Worm (Caenorhabditis elegans) whole organism, L1 larva: Measurements from ENCODE around the gene F22H10.2.

Experiments used
- Y116A8C.19 ChIP-seq: sonication (generic microtip); optimal IDR thresholded peaks from 2 replicates; lab custom pipeline; 2016; ENCODE audit warnings: missing compliant biosample characterization, missing genetic modification characterization, borderline replicate concordance
- aha-1 ChIP-seq: fragments of 150-350 bp; optimal IDR thresholded peaks from 2 replicates; lab custom pipeline; 2014; ENCODE audit warnings: missing biosample characterization, missing genetic modification characterization
- alr-1 ChIP-seq: fragments of 200-800 bp; sonication (Bioruptor generic); optimal IDR thresholded peaks from 2 replicates; lab custom pipeline; 2018; ENCODE audit warnings: borderline replicate concordance, mild to moderate bottlenecking, missing genetic modification characterization, missing compliant biosample characterization
- aly-2 ChIP-seq: fragments of 150-350 bp; optimal IDR thresholded peaks from 2 replicates; lab custom pipeline; 2014; ENCODE audit warnings: missing biosample characterization, missing genetic modification characterization
- blmp-1 ChIP-seq: fragments of 150-350 bp; optimal IDR thresholded peaks from 2 replicates; lab custom pipeline; 2014; ENCODE audit warnings: missing biosample characterization, missing genetic modification characterization
- ceh-8 ChIP-seq: fragments of 200-800 bp; sonication (Bioruptor generic); optimal IDR thresholded peaks from 2 replicates; lab custom pipeline; 2018; ENCODE audit warnings: mild to moderate bottlenecking, missing genetic modification characterization, moderate library complexity, missing compliant biosample characterization
- efl-1 ChIP-seq, 4 experiments: fragments of 150-350 bp; optimal IDR thresholded peaks in 3 of 4; peaks in 1 of 4; 1 replicate in 1 of 4; 2 replicates in 3 of 4; lab custom pipeline; 2014; ENCODE audit warnings: missing biosample characterization in 2 of 4, missing genetic modification characterization in 2 of 4, missing genetic modification reagents in 2 of 4
- efl-3 ChIP-seq: fragments of 200-800 bp; sonication (Bioruptor generic); optimal IDR thresholded peaks from 2 replicates; lab custom pipeline; 2018; ENCODE audit warnings: mild to moderate bottlenecking, missing genetic modification characterization, missing compliant biosample characterization
- elt-3 ChIP-seq, 6 experiments: fragments of 150-350 bp in 1 of 6; sonication (generic microtip); optimal IDR thresholded peaks; 2 replicates each; lab custom pipeline; 2017 to 2018; ENCODE audit warnings: missing biosample characterization in 6 of 6, missing genetic modification characterization in 6 of 6, inconsistent platforms in 1 of 6
- ets-5 ChIP-seq: fragments of 200-800 bp; sonication (Bioruptor generic); IDR thresholded peaks from 2 replicates; pipeline ENCODE4 v1.3.6; 2022; ENCODE audit warnings: missing genetic modification characterization, missing compliant biosample characterization
- grh-1 ChIP-seq: fragments of 200-800 bp; sonication (Bioruptor generic); IDR thresholded peaks from 2 replicates; pipeline ENCODE4 v1.3.6; 2022; ENCODE audit warnings: missing genetic modification reagents, missing genetic modification characterization, missing compliant biosample characterization
- hlh-17 ChIP-seq: fragments of 200-800 bp; sonication (Bioruptor generic); optimal IDR thresholded peaks from 2 replicates; lab custom pipeline; 2018; ENCODE audit warnings: missing genetic modification characterization, mild to moderate bottlenecking, missing compliant biosample characterization, moderate library complexity, borderline replicate concordance
- hlh-4 ChIP-seq: sonication (generic microtip); optimal IDR thresholded peaks from 2 replicates; lab custom pipeline; 2016; ENCODE audit warnings: mild to moderate bottlenecking, missing genetic modification characterization, missing compliant biosample characterization
- jun-1 ChIP-seq: fragments of 150-350 bp; optimal IDR thresholded peaks from 2 replicates; lab custom pipeline; 2014; ENCODE audit warnings: missing biosample characterization, missing genetic modification reagents, missing genetic modification characterization
- lin-14 ChIP-seq: fragments of 200-800 bp; sonication (Bioruptor generic); optimal IDR thresholded peaks from 2 replicates; lab custom pipeline; 2018; ENCODE audit warnings: mild to moderate bottlenecking, missing genetic modification characterization, moderate library complexity, missing compliant biosample characterization
- lin-35 ChIP-seq, 2 experiments: fragments of 150-350 bp; optimal IDR thresholded peaks; 2 replicates each; lab custom pipeline; 2014; ENCODE audit warnings: missing biosample characterization in 2 of 2, missing genetic modification characterization in 2 of 2, missing genetic modification reagents in 2 of 2
- lin-39 ChIP-seq: fragments of 150-350 bp; optimal IDR thresholded peaks from 2 replicates; lab custom pipeline; 2014; ENCODE audit warnings: missing biosample characterization, missing genetic modification reagents, missing genetic modification characterization
- lir-3 ChIP-seq: sonication (generic microtip); optimal IDR thresholded peaks from 2 replicates; lab custom pipeline; 2016; ENCODE audit warnings: mild to moderate bottlenecking, missing genetic modification characterization, moderate library complexity, missing compliant biosample characterization; ENCODE audit not compliant: poor library complexity
- lsy-2 ChIP-seq, 2 experiments: fragments of 150-350 bp; optimal IDR thresholded peaks; 2 replicates each; lab custom pipeline; 2014; ENCODE audit warnings: missing biosample characterization in 2 of 2, missing genetic modification characterization in 2 of 2
- mab-9 ChIP-seq: fragments of 200-800 bp; sonication (Bioruptor generic); IDR thresholded peaks from 2 replicates; pipeline ENCODE4 v1.3.6; 2022; ENCODE audit warnings: missing genetic modification reagents, missing genetic modification characterization, missing compliant biosample characterization
- mdl-1 ChIP-seq, 2 experiments: fragments of 150-350 bp; optimal IDR thresholded peaks; 2 replicates each; lab custom pipeline; 2014 to 2017; ENCODE audit warnings: missing biosample characterization in 2 of 2, missing genetic modification characterization in 2 of 2, inconsistent platforms in 1 of 2
- mef-2 ChIP-seq: fragments of 150-350 bp; optimal IDR thresholded peaks from 2 replicates; lab custom pipeline; 2014; ENCODE audit warnings: missing biosample characterization, missing genetic modification characterization
- mep-1 ChIP-seq: fragments of 150-350 bp; optimal IDR thresholded peaks from 2 replicates; lab custom pipeline; 2014; ENCODE audit warnings: missing biosample characterization, missing genetic modification characterization
- nhr-28 ChIP-seq: fragments of 150-350 bp; optimal IDR thresholded peaks from 2 replicates; lab custom pipeline; 2014; ENCODE audit warnings: missing biosample characterization, missing genetic modification characterization
- nhr-47 ChIP-seq: sonication (generic microtip); optimal IDR thresholded peaks from 2 replicates; lab custom pipeline; 2016; ENCODE audit warnings: mild to moderate bottlenecking, missing genetic modification characterization, moderate library complexity, missing compliant biosample characterization
- nhr-71 ChIP-seq: sonication (generic microtip); optimal IDR thresholded peaks from 2 replicates; lab custom pipeline; 2016; ENCODE audit warnings: mild to moderate bottlenecking, missing genetic modification characterization, moderate library complexity, missing compliant biosample characterization
- nhr-84 ChIP-seq: sonication (generic microtip); optimal IDR thresholded peaks from 2 replicates; lab custom pipeline; 2017; ENCODE audit warnings: missing biosample characterization, missing genetic modification characterization
- nhr-85 ChIP-seq: sonication (generic microtip); peaks from one replicate; lab custom pipeline; 2016; ENCODE audit warnings: missing genetic modification characterization, inconsistent platforms, missing compliant biosample characterization
- nhr-90 ChIP-seq: sonication (generic microtip); optimal IDR thresholded peaks from 2 replicates; lab custom pipeline; 2016; ENCODE audit warnings: mild to moderate bottlenecking, missing genetic modification characterization, missing compliant biosample characterization; ENCODE audit not compliant: poor library complexity
- pag-3 ChIP-seq: sonication (generic microtip); optimal IDR thresholded peaks from 2 replicates; lab custom pipeline; 2017; ENCODE audit warnings: missing genetic modification characterization, mild to moderate bottlenecking, missing compliant biosample characterization, antibody characterized with exemption, borderline replicate concordance; ENCODE audit not compliant: insufficient read depth
- pax-3 ChIP-seq: fragments of 200-800 bp; sonication (Bioruptor generic); optimal IDR thresholded peaks from 2 replicates; lab custom pipeline; 2018; ENCODE audit warnings: mild to moderate bottlenecking, missing genetic modification characterization, moderate library complexity, missing compliant biosample characterization
- rnt-1 ChIP-seq: sonication (generic microtip); optimal IDR thresholded peaks from 2 replicates; lab custom pipeline; 2016; ENCODE audit warnings: mild to moderate bottlenecking, missing genetic modification characterization, moderate library complexity, missing compliant biosample characterization
- skn-1 ChIP-seq: fragments of 150-350 bp; optimal IDR thresholded peaks from 2 replicates; lab custom pipeline; 2014; ENCODE audit warnings: missing biosample characterization, missing genetic modification characterization
- snpc-4 ChIP-seq: fragments of 150-350 bp; optimal IDR thresholded peaks from 2 replicates; lab custom pipeline; 2014; ENCODE audit warnings: missing biosample characterization, missing genetic modification characterization
- snu-23 ChIP-seq: sonication (generic microtip); optimal IDR thresholded peaks from 2 replicates; lab custom pipeline; 2016; ENCODE audit warnings: missing genetic modification characterization, missing compliant biosample characterization
- swsn-7 ChIP-seq: sonication (generic microtip); optimal IDR thresholded peaks from 2 replicates; lab custom pipeline; 2016; ENCODE audit warnings: missing genetic modification characterization, missing compliant biosample characterization
- tbx-2 ChIP-seq: sonication (generic microtip); optimal IDR thresholded peaks from 2 replicates; lab custom pipeline; 2016; ENCODE audit warnings: missing genetic modification characterization, missing compliant biosample characterization
- tlp-1 ChIP-seq: fragments of 150-350 bp; optimal IDR thresholded peaks from 2 replicates; lab custom pipeline; 2014; ENCODE audit warnings: missing biosample characterization, missing genetic modification characterization
- unc-130 ChIP-seq: fragments of 150-350 bp; optimal IDR thresholded peaks from 2 replicates; lab custom pipeline; 2017; ENCODE audit warnings: missing biosample characterization, missing genetic modification characterization, inconsistent platforms
- unc-86 ChIP-seq: sonication (generic microtip); optimal IDR thresholded peaks from 2 replicates; lab custom pipeline; 2016; ENCODE audit warnings: missing genetic modification characterization, missing compliant biosample characterization
- xbp-1 ChIP-seq: sonication (generic microtip); optimal IDR thresholded peaks from 2 replicates; lab custom pipeline; 2016; ENCODE audit warnings: missing genetic modification characterization, missing compliant biosample characterization
- ztf-4 ChIP-seq: fragments of 150-350 bp; optimal IDR thresholded peaks from 2 replicates; lab custom pipeline; 2014; ENCODE audit warnings: missing biosample characterization, missing genetic modification characterization

The F22H10.2 gene

ce11 chrX:16695184-16695583 lies 15.8 kb downstream of the F22H10.2 start:
- TF ChIP-seq jun-1 (tag; lab: Kevin White, UChicago) (no peak), nhr-90 (tag; lab: Kevin White, UChicago) (peak; percentile 18), aly-2 (no peak), skn-1 (tag; lab: Kevin White, UChicago) (no peak), ets-5 (GFP tag; lab: Robert Waterston, UW) (no peak), pax-3 (no peak), blmp-1 (tag; lab: Kevin White, UChicago) (no peak), lin-35 (GFP tag; optimal IDR thresholded peaks at IDR 0.05; lab: Kevin White, UChicago) (peak in 1 of 2 experiments; percentile 47), tbx-2 (tag; lab: Kevin White, UChicago) (no peak), lir-3 (tag; lab: Kevin White, UChicago) (no peak), grh-1 (no peak), hlh-17 (GFP tag; lab: Kevin White, UChicago) (no peak), elt-3 (tag; optimal IDR thresholded peaks at IDR 0.05; lab: Kevin White, UChicago) (peak in 1 of 6 experiments; percentile 6), mep-1 (tag; lab: Kevin White, UChicago) (peak; percentile 7), efl-1 (optimal IDR thresholded peaks at IDR 0.05; lab: Kevin White, UChicago) (no peak), efl-1 (GFP tag; optimal IDR thresholded peaks at IDR 0.05 in 1 of 2; lab: Kevin White, UChicago) (peak in 1 of 2 experiments; percentile 72), mef-2 (tag; lab: Kevin White, UChicago) (no peak), aha-1 (tag; lab: Kevin White, UChicago) (no peak), unc-86 (no peak), nhr-28 (tag; lab: Kevin White, UChicago) (no peak), swsn-7 (no peak)

- peak; percentile 7 for TF ChIP-seq snpc-4 (tag; lab: Kevin White, UChicago)
- TF ChIP-seq mep-1 (tag; lab: Kevin White, UChicago), result no peak
- TF ChIP-seq blmp-1 (tag; lab: Kevin White, UChicago), result no peak
- TF ChIP-seq, all 84 proteins: peak for 1
Observed at ce11 chrX:16696822-16697221, 17.5 kb downstream of the F22H10.2 start.

- TF ChIP-seq snpc-4 (tag; lab: Kevin White, UChicago) (no peak), lir-3 (tag; lab: Kevin White, UChicago) (no peak), grh-1 (no peak), efl-3 (GFP tag; lab: Kevin White, UChicago) (no peak), tbx-2 (tag; lab: Kevin White, UChicago) (no peak), ceh-8 (no peak), hlh-4 (tag; lab: Kevin White, UChicago) (no peak), nhr-84 (tag; lab: Kevin White, UChicago) (no peak), nhr-90 (tag; lab: Kevin White, UChicago) (no peak), rnt-1 (no peak), tlp-1 (no peak), lin-39 (tag; lab: Kevin White, UChicago) (no peak), unc-130 (tag; lab: Kevin White, UChicago) (no peak)
Observed at ce11 chrX:16698074-16698473, 18.7 kb downstream of the F22H10.2 start.

ce11 chrX:16702232-16702631 lies 22.9 kb downstream of the F22H10.2 start, which contains the start of gene F22H10.1:
F22H10.1 (plus strand) TSS chrX:16702442.
- TF ChIP-seq mep-1 (tag; lab: Kevin White, UChicago) (no peak), alr-1 (tag; lab: Kevin White, UChicago) (no peak), mab-9 (GFP tag; lab: Robert Waterston, UW) (no peak), pax-3 (no peak), aha-1 (tag; lab: Kevin White, UChicago) (no peak)

- TF ChIP-seq swsn-7 (peak; percentile 73), lir-3 (tag; lab: Kevin White, UChicago) (no peak), nhr-47 (peak; percentile 56), snu-23 (peak; percentile 67), lin-14 (GFP tag; lab: Kevin White, UChicago) (peak; percentile 80), nhr-85 (peak; percentile 32), pag-3 (tag; lab: Kevin White, UChicago) (no peak), skn-1 (tag; lab: Kevin White, UChicago) (peak; percentile 46), Y116A8C.19 (tag; lab: Kevin White, UChicago) (no peak), ztf-4 (tag; lab: Kevin White, UChicago) (no peak), jun-1 (tag; lab: Kevin White, UChicago) (peak; percentile 21), alr-1 (tag; lab: Kevin White, UChicago) (no peak), ets-5 (GFP tag; lab: Robert Waterston, UW) (no peak), nhr-71 (peak; percentile 68), mdl-1 (tag; optimal IDR thresholded peaks at IDR 0.05; lab: Kevin White, UChicago) (peak in 1 of 2 experiments; percentile 36), xbp-1 (tag; lab: Kevin White, UChicago) (peak; percentile 32), lsy-2 (tag; optimal IDR thresholded peaks at IDR 0.05; lab: Kevin White, UChicago) (peak in 1 of 2 experiments; percentile 41), tbx-2 (tag; lab: Kevin White, UChicago) (peak; percentile 51)
Observed at ce11 chrX:16704086-16704485, 24.7 kb downstream of the F22H10.2 start.
